Worm (Caenorhabditis elegans) whole organism, early embryonic: Measurements from ENCODE around the gene C34C6.3.

Experiments used
- ama-1 ChIP-seq: fragments of 150-350 bp; optimal IDR thresholded peaks from 2 replicates; lab custom pipeline; 2014
- hmg-4 ChIP-seq: fragments of 200-800 bp; sonication (Bioruptor generic); optimal IDR thresholded peaks from 2 replicates; lab custom pipeline; 2018; ENCODE audit warnings: mild to moderate bottlenecking, missing genetic modification characterization, missing compliant biosample characterization
- hnd-1 ChIP-seq: sonication (generic microtip); optimal IDR thresholded peaks from 2 replicates; lab custom pipeline; 2016; ENCODE audit warnings: missing genetic modification characterization, missing compliant biosample characterization

- TF ChIP-seq hnd-1: no peak
- TF ChIP-seq hmg-4: no peak
- TF ChIP-seq ama-1 (lab: Kevin White, UChicago): no peak
Observed at ce11 chrII:8664533-8664932, 27.2 kb upstream of the C34C6.3 start, which contains the start of gene etc-1.
